Worm (Caenorhabditis elegans): ENCODE data around the gene aqp-1.

aqp-1 gene

DNA sequence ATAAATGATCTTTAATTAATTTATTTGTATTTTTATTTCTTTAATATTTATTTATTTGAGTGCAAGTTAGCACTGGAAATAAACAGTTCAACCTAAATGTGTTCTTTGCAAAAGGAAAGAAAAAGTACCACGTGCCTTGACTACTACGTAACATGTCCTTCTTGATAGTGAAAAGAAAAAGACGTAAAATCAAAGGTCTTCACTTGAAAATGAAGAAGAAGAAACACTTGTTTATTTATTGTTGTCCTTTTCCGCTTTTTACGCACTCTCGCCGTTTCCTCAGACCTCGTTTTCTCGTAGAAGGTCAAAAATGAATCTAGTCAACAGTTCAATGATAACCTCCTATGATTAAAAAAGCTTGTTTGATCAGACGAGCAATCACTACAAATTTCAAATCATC, 39.8 kb upstream of the aqp-1 start:
- TF ChIP-seq C34F6.9 (tag; optimal IDR thresholded peaks at IDR 0.05) (no peak), nhr-6 (tag; optimal IDR thresholded peaks at IDR 0.05) (no peak), ceh-82 (tag; optimal IDR thresholded peaks at IDR 0.05) (no peak), nhr-12 (tag; optimal IDR thresholded peaks at IDR 0.05) (no peak), unc-55 (GFP tag; optimal IDR thresholded peaks at IDR 0.05) (no peak), ceh-16 (tag; optimal IDR thresholded peaks at IDR 0.05) (no peak), sma-3 (GFP tag; optimal IDR thresholded peaks at IDR 0.05) (peak; percentile 19), nhr-10 (tag; optimal IDR thresholded peaks at IDR 0.05) (no peak), lin-11 (tag; optimal IDR thresholded peaks at IDR 0.05) (no peak), lin-13 (GFP tag; optimal IDR thresholded peaks at IDR 0.05) (no peak), snpc-4 (tag; optimal IDR thresholded peaks at IDR 0.05) (no peak), nhr-23 (tag; optimal IDR thresholded peaks at IDR 0.05) (no peak), ztf-11 (tag; optimal IDR thresholded peaks at IDR 0.05) (no peak), zag-1 (tag; optimal IDR thresholded peaks at IDR 0.05) (no peak), elt-3 (tag; optimal IDR thresholded peaks at IDR 0.05) (no peak), elt-1 (tag; optimal IDR thresholded peaks at IDR 0.05) (no peak), lsy-2 (tag; optimal IDR thresholded peaks at IDR 0.05) (peak in 1 of 2 experiments; percentile 2), blmp-1 (tag; optimal IDR thresholded peaks at IDR 0.05; ENCODE audit: insufficient read depth) (peak; percentile 69), lin-39 (tag; optimal IDR thresholded peaks at IDR 0.05) (no peak), nhr-77 (tag; optimal IDR thresholded peaks at IDR 0.05) (no peak), F13H6.1 (tag; optimal IDR thresholded peaks at IDR 0.05) (no peak), mab-5 (tag; optimal IDR thresholded peaks at IDR 0.05) (no peak), unc-39 (tag; optimal IDR thresholded peaks at IDR 0.05) (no peak), nhr-11 (tag; optimal IDR thresholded peaks at IDR 0.05) (no peak), fos-1 (tag; optimal IDR thresholded peaks at IDR 0.05) (peak; percentile 15), Y55F3AM.14 (GFP tag; optimal IDR thresholded peaks at IDR 0.05) (no peak), aly-2 (tag; optimal IDR thresholded peaks at IDR 0.05) (no peak), ZK546.5 (tag; optimal IDR thresholded peaks at IDR 0.05) (no peak), sem-4 (tag; optimal IDR thresholded peaks at IDR 0.05) (no peak), R02D3.7 (tag; optimal IDR thresholded peaks at IDR 0.05) (no peak), ztf-1 (GFP tag; conservative IDR thresholded peaks at IDR 0.05) (no peak), nhr-25 (tag; optimal IDR thresholded peaks at IDR 0.05) (peak; percentile 70), nhr-129 (tag; optimal IDR thresholded peaks at IDR 0.05) (no peak), mbf-1 (tag; optimal IDR thresholded peaks at IDR 0.05) (no peak), unc-62 (GFP tag; optimal IDR thresholded peaks at IDR 0.05) (no peak), mdl-1 (tag; optimal IDR thresholded peaks at IDR 0.05) (peak in 1 of 2 experiments; percentile 27), ztf-4 (tag; optimal IDR thresholded peaks at IDR 0.05) (no peak), dmd-4 (tag; optimal IDR thresholded peaks at IDR 0.05) (no peak), sma-9 (GFP tag; optimal IDR thresholded peaks at IDR 0.05) (peak; percentile 84), sma-9 (tag; optimal IDR thresholded peaks at IDR 0.05) (no peak), nhr-237 (tag; optimal IDR thresholded peaks at IDR 0.05) (no peak), peb-1 (tag; optimal IDR thresholded peaks at IDR 0.05) (no peak), gmeb-1 (tag; optimal IDR thresholded peaks at IDR 0.05) (no peak), egl-27 (tag; optimal IDR thresholded peaks at IDR 0.05) (no peak), nhr-21 (tag; optimal IDR thresholded peaks at IDR 0.05) (peak; percentile 68), alr-1 (tag; optimal IDR thresholded peaks at IDR 0.05) (no peak), crh-2 (tag; optimal IDR thresholded peaks at IDR 0.05) (peak; percentile 52), ama-1 (optimal IDR thresholded peaks at IDR 0.05) (no peak)

DNA sequence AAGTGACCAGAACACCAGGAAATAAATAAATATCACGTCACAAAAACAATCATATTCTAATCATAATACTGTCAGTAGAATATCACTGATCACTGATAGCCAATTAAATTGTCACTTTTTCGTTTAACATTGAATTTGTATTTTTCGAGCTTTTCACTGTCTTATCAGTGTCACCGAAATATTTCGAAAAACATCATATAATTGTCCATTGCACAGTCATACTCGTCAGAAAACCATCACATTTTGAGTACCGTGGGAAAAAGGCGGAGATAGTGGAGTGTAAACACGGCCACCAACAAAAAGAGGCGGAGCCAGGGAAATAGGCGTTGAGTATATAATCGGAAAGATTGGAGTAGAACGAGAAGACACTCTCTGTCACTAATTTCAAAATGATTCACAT, 39.1 kb upstream of the aqp-1 start:
- no peak for TF ChIP-seq ceh-16 (tag; optimal IDR thresholded peaks at IDR 0.05)
- TF ChIP-seq alr-1 (tag; optimal IDR thresholded peaks at IDR 0.05), result no peak
- TF ChIP-seq R02D3.7 (tag; optimal IDR thresholded peaks at IDR 0.05), result no peak
- peak; percentile 32 for TF ChIP-seq F13H6.1 (tag; optimal IDR thresholded peaks at IDR 0.05)
- TF ChIP-seq sem-4 (tag; optimal IDR thresholded peaks at IDR 0.05), result no peak
- TF ChIP-seq aly-2 (tag; optimal IDR thresholded peaks at IDR 0.05), result no peak
- TF ChIP-seq nhr-237 (tag; optimal IDR thresholded peaks at IDR 0.05), result no peak
- no peak for TF ChIP-seq ztf-11 (tag; optimal IDR thresholded peaks at IDR 0.05)
- TF ChIP-seq C34F6.9 (tag; optimal IDR thresholded peaks at IDR 0.05), result no peak
- no peak for TF ChIP-seq elt-3 (tag; optimal IDR thresholded peaks at IDR 0.05)
- TF ChIP-seq lsy-2 (tag; optimal IDR thresholded peaks at IDR 0.05), result no peak
- no peak for TF ChIP-seq dmd-4 (tag; optimal IDR thresholded peaks at IDR 0.05)
- TF ChIP-seq mbf-1 (tag; optimal IDR thresholded peaks at IDR 0.05), result no peak
- TF ChIP-seq crh-2 (tag; optimal IDR thresholded peaks at IDR 0.05), result peak; percentile 29
- TF ChIP-seq skn-1 (tag; optimal IDR thresholded peaks at IDR 0.05), result peak; percentile 7
- TF ChIP-seq sma-9 (GFP tag; optimal IDR thresholded peaks at IDR 0.05), result peak; percentile 39
- no peak for TF ChIP-seq sma-9 (tag; optimal IDR thresholded peaks at IDR 0.05)
- TF ChIP-seq elt-1 (tag; optimal IDR thresholded peaks at IDR 0.05), result no peak
- no peak for TF ChIP-seq Y55F3AM.14 (GFP tag; optimal IDR thresholded peaks at IDR 0.05)
- TF ChIP-seq sma-3 (GFP tag; optimal IDR thresholded peaks at IDR 0.05), result no peak
- TF ChIP-seq nhr-25 (tag; optimal IDR thresholded peaks at IDR 0.05), result no peak
- no peak for TF ChIP-seq unc-62 (GFP tag; optimal IDR thresholded peaks at IDR 0.05)
- TF ChIP-seq nhr-12 (tag; optimal IDR thresholded peaks at IDR 0.05), result no peak
- TF ChIP-seq ceh-82 (tag; optimal IDR thresholded peaks at IDR 0.05), result no peak
- TF ChIP-seq gmeb-1 (tag; optimal IDR thresholded peaks at IDR 0.05), result no peak
- peak; percentile 83 for TF ChIP-seq fos-1 (tag; optimal IDR thresholded peaks at IDR 0.05)
- no peak for TF ChIP-seq unc-39 (tag; optimal IDR thresholded peaks at IDR 0.05)
- TF ChIP-seq nhr-23 (tag; optimal IDR thresholded peaks at IDR 0.05), result no peak
- TF ChIP-seq lin-39 (tag; optimal IDR thresholded peaks at IDR 0.05), result no peak
- no peak for TF ChIP-seq mab-5 (tag; optimal IDR thresholded peaks at IDR 0.05)
- TF ChIP-seq nhr-10 (tag; optimal IDR thresholded peaks at IDR 0.05), result no peak
